Worm (Caenorhabditis elegans): Measurements from ENCODE around the gene K06H7.2.

DNA sequence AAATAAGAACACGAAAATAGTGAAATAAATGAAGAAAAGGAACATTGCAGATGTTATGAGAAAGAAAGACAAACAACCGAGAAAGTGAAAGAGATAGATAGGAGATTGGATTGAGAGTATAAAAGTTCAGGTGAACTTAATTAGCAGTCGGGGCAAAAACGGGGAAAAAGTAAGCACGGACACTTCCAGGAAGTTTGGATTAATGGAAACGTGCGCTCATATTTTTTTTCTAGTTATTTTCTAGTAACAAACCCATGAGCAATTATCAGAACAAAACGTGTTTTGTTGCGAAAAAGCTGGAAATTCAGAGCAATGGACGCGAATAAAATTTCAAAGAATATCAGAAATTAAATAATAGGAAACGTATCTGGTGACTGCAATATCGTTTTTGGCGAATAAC, 28.6 kb downstream of the K06H7.2 start:
- TF ChIP-seq ets-7 (tag; optimal IDR thresholded peaks at IDR 0.05) (no peak), ama-1 (optimal IDR thresholded peaks at IDR 0.05) (no peak), flt-1 (GFP tag; IDR thresholded peaks at IDR 0.05) (no peak), ceh-36 (tag; optimal IDR thresholded peaks at IDR 0.05) (no peak), pes-1 (GFP tag; IDR thresholded peaks at IDR 0.05) (no peak), tra-4 (tag; optimal IDR thresholded peaks at IDR 0.05) (no peak), sea-1 (GFP tag; conservative IDR thresholded peaks at IDR 0.05) (no peak), hmg-4 (GFP tag; optimal IDR thresholded peaks at IDR 0.05) (no peak), tbx-11 (GFP tag; IDR thresholded peaks at IDR 0.05) (no peak), aly-1 (tag; optimal IDR thresholded peaks at IDR 0.05) (no peak), hmbx-1 (tag; optimal IDR thresholded peaks at IDR 0.05) (no peak)
